Fruit fly (Drosophila melanogaster): ENCODE data around the gene eas.
A peak's percentile ranks its signal among the peaks of the same experiment; 100 is the strongest.

Gene eas

DNA sequence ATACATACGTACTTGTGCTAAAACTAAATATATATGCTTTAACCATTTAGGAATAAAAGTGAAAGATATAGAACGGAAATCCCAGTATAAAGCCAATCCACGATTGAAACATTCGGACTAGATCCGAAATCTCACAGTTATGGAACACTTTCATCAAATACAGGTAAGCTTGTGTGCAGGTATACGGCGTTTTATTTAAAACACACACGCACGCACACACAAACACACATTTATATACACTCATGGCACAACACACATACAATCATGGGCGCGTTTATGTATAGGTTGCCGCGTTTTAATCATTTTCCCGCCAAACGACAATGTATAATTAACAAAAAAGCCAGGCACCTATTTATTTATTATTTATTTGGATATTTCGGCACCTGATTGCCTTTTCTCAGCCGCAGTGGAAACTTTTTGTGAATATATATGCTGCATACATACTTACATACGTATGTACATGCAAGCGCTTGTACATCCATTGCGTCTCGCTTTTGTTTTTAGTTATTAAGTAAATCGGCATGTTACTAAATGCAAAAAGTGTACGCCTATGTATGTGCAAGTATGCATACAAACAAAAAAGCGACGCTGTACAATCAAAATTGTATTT, 56.2 kb downstream of the eas start:
- TF ChIP-seq CG8119 (GFP tag; IDR thresholded peaks at IDR 0.05) (no peak), svp (GFP tag) (peak; percentile 51)
